Fruit fly (Drosophila melanogaster): ENCODE data around the gene CG10366.

Gene CG10366

dm6 chr2L:19575626-19576298, 8.3 kb upstream of the CG10366 start (continued):
- TF ChIP-seq Lhr (GFP tag; optimal IDR thresholded peaks at IDR 0.05), result peak; percentile 88
- TF ChIP-seq schlank (tag; optimal IDR thresholded peaks at IDR 0.05), result peak; percentile 86
- TF ChIP-seq slp2 (GFP tag; optimal IDR thresholded peaks at IDR 0.05), result peak; percentile 97
- TF ChIP-seq CG14014 (GFP tag; IDR thresholded peaks at IDR 0.05), result peak; percentile 94
- peak; percentile 64 for TF ChIP-seq wek (GFP tag; optimal IDR thresholded peaks at IDR 0.05)
- peak; percentile 78 for TF ChIP-seq CG12299 (tag; optimal IDR thresholded peaks at IDR 0.05)
- peak; percentile 93 for TF ChIP-seq CG10543 (GFP tag; optimal IDR thresholded peaks at IDR 0.05)
- TF ChIP-seq zen2 (GFP tag; IDR thresholded peaks at IDR 0.05; ENCODE audit: partially characterized antibody), result 0 out of 3 replicates have a peak, but pooled peaks have one; percentile 18
- peak; percentile 96 for TF ChIP-seq CG13424 (tag; optimal IDR thresholded peaks at IDR 0.05)
- peak; percentile 92 for TF ChIP-seq E2f1 (GFP tag; IDR thresholded peaks at IDR 0.05)
- peak in 1 of 2 experiments; percentile 28 for TF ChIP-seq tll (GFP tag; optimal IDR thresholded peaks at IDR 0.05)
- TF ChIP-seq CG17186 (GFP tag; optimal IDR thresholded peaks at IDR 0.05), result peak; percentile 84
- TF ChIP-seq Pdp1 (GFP tag; optimal IDR thresholded peaks at IDR 0.05), result peak; percentile 93 to 98
- TF ChIP-seq Mrtf (GFP tag; IDR thresholded peaks at IDR 0.05), result peak; percentile 92
- peak; percentile 96 for TF ChIP-seq CG18764 (GFP tag; optimal IDR thresholded peaks at IDR 0.05)
- TF ChIP-seq CG12769 (tag; optimal IDR thresholded peaks at IDR 0.05), result peak; percentile 97
- TF ChIP-seq fd3F (GFP tag; optimal IDR thresholded peaks at IDR 0.05), result peak; percentile 94
- peak; percentile 97 for TF ChIP-seq CG9609 (GFP tag; optimal IDR thresholded peaks at IDR 0.05)
- TF ChIP-seq salm (tag; optimal IDR thresholded peaks at IDR 0.05), result peak; percentile 79
- peak; percentile 94 for TF ChIP-seq CG14441 (GFP tag; IDR thresholded peaks at IDR 0.05)
- peak; percentile 91 for TF ChIP-seq CG1529 (GFP tag; optimal IDR thresholded peaks at IDR 0.05)
- TF ChIP-seq CG7786 (GFP tag; optimal IDR thresholded peaks at IDR 0.05), result peak; percentile 96
- peak; percentile 98 for TF ChIP-seq CG4424 (GFP tag; optimal IDR thresholded peaks at IDR 0.05)
- peak; percentile 63 for TF ChIP-seq CG8478 (optimal IDR thresholded peaks at IDR 0.05)
- peak; percentile 73; the same call in 1 of the 2 replicates for TF ChIP-seq CG11696 (GFP tag; IDR thresholded peaks at IDR 0.05)
- TF ChIP-seq zf30C (GFP tag; optimal IDR thresholded peaks at IDR 0.05), result no peak
- TF ChIP-seq her (GFP tag; optimal IDR thresholded peaks at IDR 0.05), result peak; percentile 89
- TF ChIP-seq dati (GFP tag; IDR thresholded peaks at IDR 0.05), result no peak; the same call in 1 of the 2 replicates
- peak; percentile 97 to 98 for TF ChIP-seq dpn (GFP tag; optimal IDR thresholded peaks at IDR 0.05)
- TF ChIP-seq CG11456 (GFP tag; IDR thresholded peaks at IDR 0.05), result peak; percentile 94
- peak; percentile 35 for TF ChIP-seq MTF-1 (GFP tag; optimal IDR thresholded peaks at IDR 0.05; ENCODE audit: borderline replicate concordance)
- peak; percentile 87 for TF ChIP-seq Vsx1 (GFP tag; optimal IDR thresholded peaks at IDR 0.05)
- peak; percentile 92 for TF ChIP-seq CG2889 (GFP tag; IDR thresholded peaks at IDR 0.05)
- peak; percentile 63 for TF ChIP-seq CG43689 (GFP tag; IDR thresholded peaks at IDR 0.05)
- peak; percentile 93 for TF ChIP-seq CG11723 (GFP tag; optimal IDR thresholded peaks at IDR 0.05)
- TF ChIP-seq CG6175 (GFP tag; IDR thresholded peaks at IDR 0.05), result no peak; the same call in 1 of the 3 replicates
- TF ChIP-seq dysf (GFP tag; IDR thresholded peaks at IDR 0.05), result peak; percentile 98
- TF ChIP-seq CG18619 (GFP tag; optimal IDR thresholded peaks at IDR 0.05), result peak; percentile 98
- peak; percentile 66 for TF ChIP-seq ewg (GFP tag; optimal IDR thresholded peaks at IDR 0.05)
- peak; percentile 95 for TF ChIP-seq dmrt11E (tag; optimal IDR thresholded peaks at IDR 0.05)
- peak; percentile 93; the same call in 2 of the 3 replicates for TF ChIP-seq CG3726 (GFP tag; IDR thresholded peaks at IDR 0.05)
- peak; percentile 82 for TF ChIP-seq ftz-f1 (GFP tag; optimal IDR thresholded peaks at IDR 0.05)
- peak; percentile 96 for TF ChIP-seq HHEX (GFP tag; optimal IDR thresholded peaks at IDR 0.05)
- peak; percentile 94 for TF ChIP-seq sisA (GFP tag; IDR thresholded peaks at IDR 0.05)
- peak; percentile 97 for TF ChIP-seq phol (tag; optimal IDR thresholded peaks at IDR 0.05)
- TF ChIP-seq CG14965 (GFP tag; optimal IDR thresholded peaks at IDR 0.05; ENCODE audit: borderline replicate concordance), result peak; percentile 84
- TF ChIP-seq Hand (GFP tag; optimal IDR thresholded peaks at IDR 0.05), result peak; percentile 85
- TF ChIP-seq ara (GFP tag; IDR thresholded peaks at IDR 0.05), result peak; percentile 85
- no peak for TF ChIP-seq Dp (GFP tag; optimal IDR thresholded peaks at IDR 0.05)

Measured in whole organism, embryonic.